Worm (Caenorhabditis elegans): ENCODE results near the gene ZK1290.13.

- TF ChIP-seq lin-13 (tag; optimal IDR thresholded peaks at IDR 0.05) (no peak), mab-5 (tag; optimal IDR thresholded peaks at IDR 0.05) (no peak), mep-1 (tag; optimal IDR thresholded peaks at IDR 0.05) (no peak), nhr-76 (tag; optimal IDR thresholded peaks at IDR 0.05) (no peak), nhr-12 (tag; optimal IDR thresholded peaks at IDR 0.05) (no peak), nhr-28 (tag; optimal IDR thresholded peaks at IDR 0.05) (no peak), elt-3 (tag; optimal IDR thresholded peaks at IDR 0.05) (no peak), ztf-11 (tag; optimal IDR thresholded peaks at IDR 0.05) (no peak), blmp-1 (tag; optimal IDR thresholded peaks at IDR 0.05) (no peak)
These were observed 26.7 kb downstream of the ZK1290.13 start, which contains the start of the genes ZK1290.11 and ZK1290.1 for ce11 chrII:7561494-7561893.

Measured in whole organism, mixed stage, embryonic.